Worm (Caenorhabditis elegans): Measurements from ENCODE around the gene C31H2.3.

- TF ChIP-seq lsy-2 (tag; optimal IDR thresholded peaks at IDR 0.05), result no peak
- TF ChIP-seq unc-62 (GFP tag; optimal IDR thresholded peaks at IDR 0.05), result no peak
- no peak for TF ChIP-seq nhr-237 (tag; optimal IDR thresholded peaks at IDR 0.05)
- TF ChIP-seq blmp-1 (tag; optimal IDR thresholded peaks at IDR 0.05), result no peak
- TF ChIP-seq ces-1 (GFP tag; optimal IDR thresholded peaks at IDR 0.05), result no peak
- no peak for TF ChIP-seq ztf-11 (tag; optimal IDR thresholded peaks at IDR 0.05)
- TF ChIP-seq mab-5 (tag; optimal IDR thresholded peaks at IDR 0.05), result no peak
- TF ChIP-seq sptf-1 (tag; optimal IDR thresholded peaks at IDR 0.05), result no peak
- TF ChIP-seq unc-39 (tag; optimal IDR thresholded peaks at IDR 0.05), result no peak
- no peak for TF ChIP-seq ceh-83 (GFP tag; optimal IDR thresholded peaks at IDR 0.05)
- TF ChIP-seq nhr-76 (tag; optimal IDR thresholded peaks at IDR 0.05), result no peak
- no peak for TF ChIP-seq elt-3 (tag; optimal IDR thresholded peaks at IDR 0.05)
- TF ChIP-seq snpc-4 (tag; optimal IDR thresholded peaks at IDR 0.05), result no peak
These were observed 2.8 kb downstream of the C31H2.3 start for ce11 chrX:5151403-5151802.
